Worm (Caenorhabditis elegans) whole organism, late embryonic: ENCODE measurements around the gene lst-6.

Experiments
- ama-1 ChIP-seq: fragments of 150-350 bp; optimal IDR thresholded peaks from 2 replicates; lab custom pipeline; 2014
- ceh-30 ChIP-seq: fragments of 150-350 bp; optimal IDR thresholded peaks from 2 replicates; lab custom pipeline; 2014; ENCODE audit warnings: missing biosample characterization, missing genetic modification characterization
- ets-4 ChIP-seq: sonication (generic microtip); optimal IDR thresholded peaks from 2 replicates; lab custom pipeline; 2016; ENCODE audit warnings: missing genetic modification characterization, missing compliant biosample characterization
- fax-1 ChIP-seq: sonication (generic microtip); optimal IDR thresholded peaks from 2 replicates; lab custom pipeline; 2016; ENCODE audit warnings: missing genotype, missing genetic modification characterization, missing compliant biosample characterization
- fkh-6 ChIP-seq: sonication (generic microtip); optimal IDR thresholded peaks from 2 replicates; lab custom pipeline; 2016; ENCODE audit warnings: missing genetic modification characterization, missing compliant biosample characterization
- hlh-30 ChIP-seq: sonication (generic microtip); optimal IDR thresholded peaks from 2 replicates; lab custom pipeline; 2017; ENCODE audit warnings: antibody characterized with exemption, missing genetic modification characterization, missing compliant biosample characterization; ENCODE audit not compliant: insufficient read depth
- npax-4 ChIP-seq: sonication (generic microtip); optimal IDR thresholded peaks from 2 replicates; lab custom pipeline; 2016; ENCODE audit warnings: missing genetic modification characterization, missing compliant biosample characterization
- pha-2 ChIP-seq: sonication (generic microtip); optimal IDR thresholded peaks from 2 replicates; lab custom pipeline; 2017; ENCODE audit warnings: mild to moderate bottlenecking, missing genetic modification characterization, missing compliant biosample characterization
- pros-1 ChIP-seq: fragments of 150-350 bp; optimal IDR thresholded peaks from 2 replicates; lab custom pipeline; 2014; ENCODE audit warnings: missing biosample characterization, missing genetic modification reagents, missing genetic modification characterization
- rnt-1 ChIP-seq: sonication (generic microtip); optimal IDR thresholded peaks from 2 replicates; lab custom pipeline; 2016; ENCODE audit warnings: missing genetic modification characterization, missing compliant biosample characterization

DNA sequence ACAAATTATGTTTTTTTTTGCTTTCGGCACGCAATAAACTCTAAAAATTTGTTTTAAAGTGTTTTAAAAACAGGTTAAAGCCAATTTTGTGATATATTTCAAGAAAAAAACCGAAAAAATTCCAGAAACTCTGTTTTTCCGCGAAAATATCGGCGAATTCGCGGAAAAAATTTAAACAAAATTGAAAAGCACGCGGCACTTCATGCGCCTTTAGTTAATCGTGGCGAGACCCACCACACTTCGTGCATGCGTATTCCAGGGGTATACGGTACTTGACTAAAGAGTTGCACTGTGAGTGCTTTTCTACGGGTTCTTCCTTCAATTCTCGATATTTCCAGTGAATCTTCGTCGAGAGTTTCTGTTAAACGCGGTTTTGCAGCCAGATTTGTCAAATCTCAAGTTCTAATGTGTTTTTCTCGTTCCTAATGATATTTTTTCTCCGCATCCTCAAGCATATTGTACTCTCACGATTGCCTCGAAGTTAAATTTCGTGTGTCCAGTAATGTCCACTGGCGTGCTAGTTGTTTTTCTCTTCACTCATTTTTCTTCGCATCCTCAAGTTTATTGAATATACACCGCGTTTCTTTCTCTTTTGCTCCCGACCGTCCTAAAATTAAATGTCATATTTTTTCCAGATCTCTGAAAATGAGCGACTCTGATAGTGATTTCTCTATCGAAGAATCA lies 15.5 kb upstream of the lst-6 start, which contains the start of gene cin-4:
- TF ChIP-seq npax-4 (tag; lab: Kevin White, UChicago) (no peak), fkh-6 (no peak), fax-1 (tag; lab: Kevin White, UChicago) (no peak), ceh-30 (tag; lab: Kevin White, UChicago) (no peak), hlh-30 (tag; lab: Kevin White, UChicago) (no peak), rnt-1 (tag; lab: Kevin White, UChicago) (no peak), ama-1 (lab: Kevin White, UChicago) (no peak), pros-1 (tag; lab: Kevin White, UChicago) (no peak), ets-4 (tag; lab: Kevin White, UChicago) (no peak), pha-2 (tag; lab: Kevin White, UChicago) (no peak)
